Worm (Caenorhabditis elegans) whole organism, midembryonic: ENCODE measurements around the gene K12H6.2.

ENCODE experiments used
- T22C8.4 ChIP-seq: fragments of 200-800 bp; sonication (Bioruptor generic); IDR thresholded peaks from 2 replicates; pipeline ENCODE4 v1.3.6; 2022; ENCODE audit warnings: missing genetic modification characterization, missing compliant biosample characterization
- cog-1 ChIP-seq: sonication (generic microtip); optimal IDR thresholded peaks from 2 replicates; lab custom pipeline; 2016; ENCODE audit warnings: missing genetic modification characterization, missing compliant biosample characterization
- flt-1 ChIP-seq: fragments of 200-800 bp; sonication (Bioruptor generic); IDR thresholded peaks from 2 replicates; pipeline ENCODE4 v1.3.6; 2022; ENCODE audit warnings: missing genetic modification characterization, missing compliant biosample characterization
- klf-2 ChIP-seq: fragments of 200-800 bp; sonication (Bioruptor generic); conservative IDR thresholded peaks from 2 replicates; pipeline ENCODE4 v1.3.6; 2022; ENCODE audit warnings: missing genetic modification reagents, missing genetic modification characterization, missing compliant biosample characterization
- med-1 ChIP-seq: sonication (generic microtip); optimal IDR thresholded peaks from 2 replicates; lab custom pipeline; 2017; ENCODE audit warnings: missing genetic modification characterization, mild to moderate bottlenecking, missing compliant biosample characterization, antibody characterized with exemption, missing genetic modification reagents; ENCODE audit not compliant: insufficient read depth
- ref-1 ChIP-seq: fragments of 200-800 bp; sonication (Bioruptor generic); conservative IDR thresholded peaks from 2 replicates; pipeline ENCODE4 v1.3.6; 2022; ENCODE audit warnings: missing genetic modification reagents, missing genetic modification characterization, missing compliant biosample characterization
- tab-1 ChIP-seq: fragments of 200-800 bp; sonication (Bioruptor generic); IDR thresholded peaks from 2 replicates; pipeline ENCODE4 v1.3.6; 2022; ENCODE audit warnings: missing genetic modification characterization, missing compliant biosample characterization
- ztf-23 ChIP-seq: fragments of 200-800 bp; sonication (Bioruptor generic); IDR thresholded peaks from 2 replicates; pipeline ENCODE4 v1.3.6; 2022; ENCODE audit warnings: missing genetic modification reagents, missing genetic modification characterization, missing compliant biosample characterization
- ztf-29 ChIP-seq: fragments of 200-800 bp; sonication (Bioruptor generic); IDR thresholded peaks from 2 replicates; pipeline ENCODE4 v1.3.6; 2022; ENCODE audit warnings: missing genetic modification reagents, missing genetic modification characterization, missing compliant biosample characterization

ce11 chrII:2852493-2852892 lies 37.1 kb upstream of the K12H6.2 start, which contains the start of gene ptc-3:
- no peak for TF ChIP-seq med-1 (GFP tag; lab: Kevin White, UChicago)
- TF ChIP-seq tab-1 (GFP tag; lab: Robert Waterston, UW) = no peak
- TF ChIP-seq ztf-23 (GFP tag; lab: Robert Waterston, UW) = no peak
- TF ChIP-seq T22C8.4 (GFP tag; lab: Robert Waterston, UW) = no peak
- no peak for TF ChIP-seq cog-1 (tag; lab: Kevin White, UChicago)
- no peak for TF ChIP-seq klf-2 (GFP tag; lab: Robert Waterston, UW)
- TF ChIP-seq flt-1 (GFP tag; lab: Robert Waterston, UW) = no peak
- no peak for TF ChIP-seq ref-1 (GFP tag; lab: Robert Waterston, UW)
- no peak for TF ChIP-seq ztf-29 (GFP tag; lab: Robert Waterston, UW)
